Fruit fly (Drosophila melanogaster) whole organism, adult: ENCODE measurements around the gene Hrd3.
A peak's percentile ranks its signal among the peaks of the same experiment; 100 is the strongest.

Experiments used
- CG11617 ChIP-seq: fragments of 200-800 bp; sonication (Bioruptor generic); optimal IDR thresholded peaks from 2 replicates; lab custom pipeline; 2017; ENCODE audit warnings: mild to moderate bottlenecking, missing biosample characterization, missing genetic modification reagents, missing genetic modification characterization
- CG12768 ChIP-seq: fragments of 200-800 bp; sonication (Bioruptor generic); optimal IDR thresholded peaks from 2 replicates; lab custom pipeline; 2017; ENCODE audit warnings: missing biosample characterization, missing genetic modification characterization, mild to moderate bottlenecking, moderate library complexity, missing genetic modification reagents
- CG14711 ChIP-seq: fragments of 200-800 bp; sonication (Bioruptor generic); optimal IDR thresholded peaks from 2 replicates; lab custom pipeline; 2018; ENCODE audit warnings: missing biosample characterization, mild to moderate bottlenecking, missing genetic modification characterization, moderate library complexity
- CG1620 ChIP-seq: fragments of 200-800 bp; sonication (Bioruptor generic); optimal IDR thresholded peaks from 2 replicates; lab custom pipeline; 2016; ENCODE audit warnings: missing biosample characterization, missing genetic modification characterization
- CG33017 ChIP-seq: fragments of 200-800 bp; sonication (Bioruptor generic); optimal IDR thresholded peaks from 2 replicates; lab custom pipeline; 2018; ENCODE audit warnings: missing biosample characterization, mild to moderate bottlenecking, missing genetic modification characterization, moderate library complexity
- CG5204 ChIP-seq: fragments of 200-800 bp; sonication (Bioruptor generic); optimal IDR thresholded peaks from 2 replicates; lab custom pipeline; 2016; ENCODE audit warnings: missing biosample characterization, missing genetic modification characterization
- CG7045 ChIP-seq: fragments of 200-800 bp; sonication (Bioruptor generic); optimal IDR thresholded peaks from 2 replicates; lab custom pipeline; 2017; ENCODE audit warnings: missing biosample characterization, mild to moderate bottlenecking, missing genetic modification characterization
- CG7101 ChIP-seq: fragments of 200-800 bp; sonication (Bioruptor generic); optimal IDR thresholded peaks from 2 replicates; lab custom pipeline; 2018; ENCODE audit warnings: missing biosample characterization, mild to moderate bottlenecking, missing genetic modification characterization, moderate library complexity
- Clk ChIP-seq: fragments of 200-800 bp; sonication (Bioruptor generic); optimal IDR thresholded peaks from 2 replicates; lab custom pipeline; 2017; ENCODE audit warnings: missing biosample characterization, missing genetic modification characterization
- Crg-1 ChIP-seq: fragments of 200-800 bp; sonication (Bioruptor generic); optimal IDR thresholded peaks from 2 replicates; lab custom pipeline; 2016; ENCODE audit warnings: missing biosample characterization, missing genetic modification characterization
- Hr96 ChIP-seq: fragments of 200-800 bp; sonication (Bioruptor generic); optimal IDR thresholded peaks from 2 replicates; lab custom pipeline; 2016; ENCODE audit warnings: missing biosample characterization, missing genetic modification characterization
- Mnt ChIP-seq: fragments of 200-800 bp; sonication (Bioruptor generic); optimal IDR thresholded peaks from 2 replicates; lab custom pipeline; 2016; ENCODE audit warnings: missing biosample characterization, mild to moderate bottlenecking, missing genetic modification characterization
- bab1 ChIP-seq: fragments of 200-800 bp; sonication (Bioruptor generic); optimal IDR thresholded peaks from 3 replicates; lab custom pipeline; 2019; ENCODE audit warnings: missing biosample characterization, mild to moderate bottlenecking, missing genetic modification characterization, moderate library complexity
- cic ChIP-seq: fragments of 200-800 bp; sonication (Bioruptor generic); optimal IDR thresholded peaks from 2 replicates; lab custom pipeline; 2017; ENCODE audit warnings: missing biosample characterization, mild to moderate bottlenecking, missing genetic modification characterization, moderate library complexity
- cnc ChIP-seq, 2 experiments: fragments of >200 bp; optimal IDR thresholded peaks; 2 replicates each; lab custom pipeline; 2017
- kay ChIP-seq: fragments of 200-800 bp; sonication (Bioruptor generic); peaks from one replicate; lab custom pipeline; 2016; ENCODE audit warnings: missing biosample characterization, missing genetic modification characterization, borderline replicate concordance
- ovo ChIP-seq: fragments of 200-800 bp; sonication (Bioruptor generic); optimal IDR thresholded peaks from 2 replicates; lab custom pipeline; 2016; ENCODE audit warnings: missing biosample characterization, missing genetic modification characterization
- pad ChIP-seq: fragments of 200-800 bp; sonication (Bioruptor generic); optimal IDR thresholded peaks from 3 replicates; lab custom pipeline; 2017; ENCODE audit warnings: missing biosample characterization, missing genetic modification characterization, mild to moderate bottlenecking, moderate library complexity, missing genetic modification reagents
- tj ChIP-seq: fragments of 200-800 bp; sonication (Bioruptor generic); optimal IDR thresholded peaks from 3 replicates; lab custom pipeline; 2017; ENCODE audit warnings: missing biosample characterization, mild to moderate bottlenecking, missing genetic modification characterization, moderate library complexity
- toe ChIP-seq: fragments of 200-800 bp; sonication (Bioruptor generic); optimal IDR thresholded peaks from 2 replicates; lab custom pipeline; 2016; ENCODE audit warnings: missing biosample characterization, missing genetic modification characterization

The Hrd3 gene

DNA sequence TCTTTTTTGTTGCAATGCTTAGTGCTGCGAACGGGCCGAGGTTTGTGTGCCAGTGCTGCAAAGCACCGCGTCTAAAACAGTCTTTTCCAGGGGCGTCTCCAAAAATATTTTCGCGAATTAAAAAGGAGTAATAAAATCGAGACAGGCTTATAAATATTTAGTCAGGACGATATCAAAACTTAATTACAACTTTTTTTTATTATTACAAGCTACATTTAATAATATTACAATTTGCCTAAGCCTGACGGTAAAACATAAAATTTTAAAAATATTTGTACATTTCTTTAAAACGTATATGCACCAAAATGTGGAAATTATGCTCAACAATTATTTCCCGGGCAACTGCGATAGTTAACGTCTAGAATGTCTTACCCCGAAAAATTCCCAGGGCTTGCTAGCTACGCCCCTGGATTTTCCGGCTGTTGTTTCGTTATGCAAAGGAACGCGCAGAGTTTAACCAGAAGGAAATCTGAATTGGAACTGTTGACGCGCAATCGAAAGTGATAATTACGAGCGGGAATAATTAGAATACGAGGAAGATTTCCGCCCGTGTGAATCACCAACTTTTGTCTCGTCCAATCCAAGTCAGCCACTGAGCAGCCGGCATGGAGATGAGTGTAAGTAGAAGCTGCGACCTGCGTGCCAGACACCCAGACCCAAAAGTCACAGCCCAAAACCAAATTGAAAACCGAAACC is at the start of gene Hrd3, which contains the start of gene PTPMT1:
Gene Hrd3 (minus strand): TSS at position 646 of the 696 bp plus-strand sequence.
Gene PTPMT1 (plus strand): TSS at position 428 of the 696 bp plus-strand sequence.
- TF ChIP-seq tj (GFP tag; lab: Kevin White, UChicago) (peak; percentile 93), CG5204 (GFP tag; lab: Kevin White, UChicago) (peak; percentile 99), cic (GFP tag; lab: Kevin White, UChicago) (peak; percentile 88), Crg-1 (GFP tag; lab: Kevin White, UChicago) (peak; percentile 98), CG14711 (tag; lab: Kevin White, UChicago) (peak; percentile 94), ovo (GFP tag; lab: Kevin White, UChicago) (peak; percentile 95), Hr96 (GFP tag; lab: Kevin White, UChicago) (peak; percentile 98), pad (peak; percentile 95), CG12768 (GFP tag; lab: Kevin White, UChicago) (peak; percentile 99), toe (GFP tag; lab: Kevin White, UChicago) (peak; percentile 99), cnc (optimal IDR thresholded peaks at IDR 0.05; lab: Kevin White, UChicago) (no peak), CG33017 (tag; lab: Kevin White, UChicago) (peak; percentile 97), CG7045 (GFP tag; lab: Kevin White, UChicago) (peak; percentile 99), CG11617 (GFP tag; lab: Kevin White, UChicago) (peak; percentile 100), Clk (GFP tag; lab: Kevin White, UChicago) (peak; percentile 97), CG7101 (peak; percentile 98), kay (no peak), Mnt (GFP tag; lab: Kevin White, UChicago) (peak; percentile 95), CG1620 (peak; percentile 99), bab1 (GFP tag; lab: Kevin White, UChicago) (peak; percentile 96)

DNA sequence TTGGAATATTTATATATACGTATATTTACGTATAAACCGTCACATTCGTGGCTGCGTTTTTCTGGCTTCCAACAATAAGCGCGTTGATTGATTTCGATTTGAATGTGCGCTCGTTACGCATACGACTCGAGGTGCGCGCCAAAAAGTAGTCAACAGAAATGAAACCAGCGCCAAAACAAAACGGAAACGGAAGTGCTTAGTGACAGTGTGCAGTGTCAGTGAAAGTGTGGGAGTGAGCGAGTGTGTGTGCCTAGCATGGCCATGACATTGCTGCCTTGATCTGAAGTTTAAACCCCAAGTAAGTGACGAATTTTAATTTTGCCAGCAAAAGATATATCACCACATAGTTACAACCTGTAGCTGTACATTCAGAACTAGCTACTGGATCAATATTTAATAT is 45.3 kb upstream of the Hrd3 start, which contains the start of gene CG34355:
Gene CG34355 (plus strand): TSS at position 192 of the 400 bp plus-strand sequence.
- peak; percentile 3 for TF ChIP-seq CG11617 (GFP tag; lab: Kevin White, UChicago)
- TF ChIP-seq pad, result no peak

DNA sequence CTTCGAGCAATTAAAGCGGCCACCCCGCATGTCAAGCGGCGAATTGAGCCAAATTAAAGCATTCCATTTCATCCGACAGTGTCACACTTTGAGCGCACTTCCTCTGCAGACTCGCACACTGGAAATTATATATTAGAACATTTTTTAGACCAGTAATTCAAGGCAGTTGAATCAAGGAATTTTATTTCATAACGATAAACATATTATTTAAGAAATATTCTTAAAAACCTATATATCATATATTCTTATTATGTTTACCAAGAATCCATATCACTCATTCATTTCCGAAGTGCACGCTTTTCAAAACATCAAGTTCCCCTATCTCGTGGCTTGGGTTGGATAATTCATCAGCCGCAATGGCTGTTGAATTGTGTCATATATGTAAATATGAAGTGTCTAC is 33.1 kb upstream of the Hrd3 start:
- no peak for TF ChIP-seq bab1 (GFP tag; lab: Kevin White, UChicago)

DNA sequence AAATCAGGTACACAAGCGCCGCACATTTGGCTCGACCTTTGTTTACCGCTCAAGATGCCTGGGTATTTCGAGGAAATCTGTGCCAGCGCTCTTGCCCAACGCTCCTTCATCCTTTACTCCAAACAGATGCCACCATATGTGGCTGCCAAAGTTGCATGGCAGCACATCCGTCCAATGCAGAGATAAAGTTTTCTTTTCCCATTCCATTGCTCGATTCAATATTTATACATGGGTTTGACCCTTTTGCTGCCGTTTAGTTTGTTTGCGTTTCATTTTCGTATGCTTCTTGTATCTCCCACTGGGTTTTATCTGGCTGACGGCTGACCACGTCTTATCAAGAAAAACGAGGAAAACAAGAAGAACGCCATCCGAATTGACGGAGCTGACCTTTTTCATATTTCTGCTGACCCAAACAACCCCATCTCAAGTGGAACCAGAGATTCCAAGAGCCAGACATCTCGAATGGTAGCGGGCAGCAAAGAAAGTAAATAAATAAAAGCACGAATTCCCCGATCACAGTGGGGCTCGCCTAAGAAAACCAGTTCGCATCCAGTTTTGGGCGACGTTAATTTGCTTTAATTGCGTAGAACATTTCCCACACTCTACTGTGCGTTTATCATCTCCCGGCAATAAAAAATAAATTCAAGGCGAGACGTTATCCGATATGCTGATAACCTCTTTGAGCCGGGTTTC is 32.3 kb upstream of the Hrd3 start:
- no peak for TF ChIP-seq pad

DNA sequence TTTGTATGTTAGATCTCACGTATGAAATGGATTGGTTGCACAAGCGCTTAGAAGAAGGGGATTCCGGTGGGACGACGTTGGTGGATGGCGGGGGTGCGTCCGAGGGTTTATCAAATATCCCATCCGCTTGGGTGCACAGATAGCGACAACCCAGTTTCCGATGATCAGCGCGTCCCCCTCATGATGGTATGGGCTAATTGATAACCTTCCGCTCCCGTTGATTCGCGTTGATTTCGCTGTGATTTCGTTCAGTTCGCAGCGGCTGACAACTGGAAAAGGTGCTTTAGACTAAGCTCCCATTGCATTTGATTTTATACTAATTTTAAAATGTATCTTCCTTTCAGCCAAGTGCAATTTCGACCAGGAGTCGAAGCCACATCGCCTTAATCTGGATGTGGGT is 31.2 kb upstream of the Hrd3 start:
- no peak for TF ChIP-seq Crg-1 (GFP tag; lab: Kevin White, UChicago)
- no peak for TF ChIP-seq Mnt (GFP tag; lab: Kevin White, UChicago)
- peak; percentile 27 for TF ChIP-seq CG14711 (tag; lab: Kevin White, UChicago)
- no peak for TF ChIP-seq CG11617 (GFP tag; lab: Kevin White, UChicago)

DNA sequence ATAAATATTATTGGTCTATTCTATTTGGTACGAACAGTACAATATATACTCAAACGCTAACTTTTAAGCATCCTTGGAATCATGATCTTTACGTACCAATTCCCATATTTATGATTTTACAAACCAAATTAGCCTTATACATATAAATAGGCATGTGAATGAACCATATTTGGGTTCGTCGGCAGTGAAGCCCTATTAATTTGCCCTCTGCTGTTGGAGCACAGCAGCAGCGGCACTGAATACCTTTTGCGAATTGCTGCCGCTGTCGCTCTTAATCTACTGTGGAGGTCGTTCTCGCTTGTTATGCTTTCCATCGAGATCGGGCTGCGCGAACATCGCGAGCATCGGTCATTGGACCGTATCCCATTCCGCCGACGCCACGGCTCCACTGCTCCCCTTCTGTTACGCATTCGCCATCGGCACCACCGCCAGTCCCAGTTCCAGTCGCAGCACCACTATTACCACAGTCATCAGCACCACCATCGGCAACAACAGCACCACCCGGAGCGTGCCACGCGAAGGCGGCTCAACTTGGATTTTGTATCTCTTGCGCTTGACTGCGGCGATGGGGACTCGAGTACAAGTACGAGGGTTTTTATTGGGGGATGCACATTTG is 30.2 kb upstream of the Hrd3 start:
- TF ChIP-seq bab1 (GFP tag; lab: Kevin White, UChicago) (no peak), CG7045 (GFP tag; lab: Kevin White, UChicago) (no peak), CG33017 (tag; lab: Kevin White, UChicago) (no peak), Clk (GFP tag; lab: Kevin White, UChicago) (no peak), CG5204 (GFP tag; lab: Kevin White, UChicago) (no peak), CG12768 (GFP tag; lab: Kevin White, UChicago) (no peak), Hr96 (GFP tag; lab: Kevin White, UChicago) (no peak), Crg-1 (GFP tag; lab: Kevin White, UChicago) (no peak), cic (GFP tag; lab: Kevin White, UChicago) (no peak), CG1620 (no peak), CG7101 (no peak), kay (no peak)

DNA sequence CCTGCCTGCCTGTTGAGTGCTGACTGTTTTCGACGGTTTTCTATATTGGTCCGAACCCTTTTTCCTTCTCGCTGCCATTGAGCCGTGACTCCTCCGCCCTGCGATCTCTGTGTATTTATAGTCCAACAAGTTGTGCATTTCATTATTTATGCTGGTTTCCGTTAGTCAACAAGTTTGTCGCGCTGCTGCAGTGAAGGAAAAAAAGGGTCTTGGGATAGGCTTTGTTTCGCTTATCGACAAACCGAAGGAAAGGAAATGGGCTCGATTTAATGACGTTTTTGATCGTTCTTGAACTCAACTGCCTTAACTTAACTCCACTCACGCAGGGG is 29.2 kb upstream of the Hrd3 start:
- TF ChIP-seq kay (peak; percentile 20), Crg-1 (GFP tag; lab: Kevin White, UChicago) (no peak)
